Worm (Caenorhabditis elegans) whole organism, L3 larva: Measurements from ENCODE around the gene K10D11.7.

Experiments
- elt-3 ChIP-seq, 3 experiments: fragments of 150-350 bp in 1 of 3; sonication (generic microtip) in 2 of 3; optimal IDR thresholded peaks; 2 replicates in 2 of 3; 4 replicates in 1 of 3; lab custom pipeline; 2014 to 2017; ENCODE audit warnings: missing biosample characterization in 3 of 3, missing genetic modification characterization in 3 of 3
- lin-15B ChIP-seq: fragments of 150-350 bp; optimal IDR thresholded peaks from 2 replicates; lab custom pipeline; 2014; ENCODE audit warnings: missing biosample characterization, missing genetic modification characterization
- mdl-1 ChIP-seq: fragments of 150-350 bp; optimal IDR thresholded peaks from 2 replicates; lab custom pipeline; 2014; ENCODE audit warnings: missing biosample characterization, missing genetic modification characterization
- nhr-28 ChIP-seq: fragments of 150-350 bp; optimal IDR thresholded peaks from 2 replicates; lab custom pipeline; 2014; ENCODE audit warnings: missing biosample characterization, missing genetic modification characterization
- pha-4 ChIP-seq: fragments of 150-350 bp; optimal IDR thresholded peaks from 2 replicates; lab custom pipeline; 2014; ENCODE audit warnings: missing biosample characterization, missing genetic modification reagents, missing genetic modification characterization
- unc-39 ChIP-seq: sonication (generic microtip); optimal IDR thresholded peaks from 4 replicates; lab custom pipeline; 2017; ENCODE audit warnings: missing biosample characterization, missing genetic modification characterization

DNA sequence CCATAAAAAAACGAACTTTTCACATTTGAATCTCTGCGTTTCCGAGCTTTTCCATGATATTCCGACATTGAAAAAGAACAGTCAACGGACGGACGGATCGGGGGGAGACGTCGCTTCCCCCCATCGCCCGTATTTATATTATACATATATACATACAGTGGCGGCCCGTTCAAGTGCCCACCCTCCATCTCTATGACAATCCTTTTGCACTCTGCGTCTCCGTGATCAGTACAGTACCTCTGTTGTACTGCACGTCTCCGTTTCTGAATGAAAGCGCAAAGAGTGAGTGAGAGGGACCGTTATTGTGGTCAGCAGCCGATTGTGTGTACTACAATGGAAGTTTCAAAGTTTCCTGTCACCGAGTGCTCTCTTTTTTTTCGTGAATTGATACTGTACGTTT, 3.3 kb upstream of the K10D11.7 start:
- TF ChIP-seq pha-4 (tag; lab: Kevin White, UChicago) (no peak), unc-39 (tag; lab: Kevin White, UChicago) (no peak), mdl-1 (tag; lab: Kevin White, UChicago) (no peak), elt-3 (tag; optimal IDR thresholded peaks at IDR 0.05; lab: Kevin White, UChicago) (no peak), nhr-28 (tag; lab: Kevin White, UChicago) (no peak), lin-15B (tag; lab: Kevin White, UChicago) (no peak)
